Worm (Caenorhabditis elegans): ENCODE results near the gene egal-1.

ce11 chrIV:5860762-5861161 is 36.2 kb downstream of the egal-1 start:
- no peak for TF ChIP-seq ztf-16 (tag; optimal IDR thresholded peaks at IDR 0.05)
- TF ChIP-seq npax-4 (tag; optimal IDR thresholded peaks at IDR 0.05): no peak
- no peak for TF ChIP-seq ceh-48 (tag; optimal IDR thresholded peaks at IDR 0.05)
- TF ChIP-seq nfya-1 (tag; optimal IDR thresholded peaks at IDR 0.05): peak; percentile 14
- no peak for TF ChIP-seq hlh-30 (tag; optimal IDR thresholded peaks at IDR 0.05; ENCODE audit: insufficient read depth)
- TF ChIP-seq fkh-10 (GFP tag; optimal IDR thresholded peaks at IDR 0.05): no peak
- TF ChIP-seq ttx-3 (tag; optimal IDR thresholded peaks at IDR 0.05): no peak
